Worm (Caenorhabditis elegans) whole organism, young adult: ENCODE measurements around the gene pcn-1.

ENCODE experiments used
- B0019.2 ChIP-seq: fragments of 200-800 bp; sonication (Bioruptor generic); conservative IDR thresholded peaks from 2 replicates; pipeline ENCODE4 v1.3.6; 2022; ENCODE audit warnings: missing genetic modification reagents, missing genetic modification characterization, missing compliant biosample characterization
- C06A6.2 ChIP-seq: fragments of 200-800 bp; sonication (Bioruptor generic); conservative IDR thresholded peaks from 2 replicates; pipeline ENCODE4 v1.3.6; 2022; ENCODE audit warnings: missing genetic modification characterization, missing compliant biosample characterization
- D2030.7 ChIP-seq: fragments of 200-800 bp; sonication (Bioruptor generic); IDR thresholded peaks from 2 replicates; pipeline ENCODE4 v1.3.6; 2022; ENCODE audit warnings: missing genetic modification reagents, missing genetic modification characterization, missing compliant biosample characterization
- F10E7.11 ChIP-seq: sonication (generic microtip); optimal IDR thresholded peaks from 2 replicates; lab custom pipeline; 2017; ENCODE audit warnings: mild to moderate bottlenecking, missing genetic modification characterization, moderate library complexity, missing compliant biosample characterization
- F33H1.4 ChIP-seq: fragments of 200-800 bp; sonication (Bioruptor generic); IDR thresholded peaks from 2 replicates; pipeline ENCODE4 v1.3.6; 2022; ENCODE audit warnings: missing genetic modification reagents, missing genetic modification characterization, missing compliant biosample characterization
- K12H6.12 ChIP-seq: fragments of 200-800 bp; sonication (Bioruptor generic); optimal IDR thresholded peaks from 2 replicates; lab custom pipeline; 2018; ENCODE audit warnings: mild to moderate bottlenecking, missing genetic modification characterization, missing compliant biosample characterization
- T26A5.8 ChIP-seq: sonication (generic microtip); optimal IDR thresholded peaks from 2 replicates; lab custom pipeline; 2016; ENCODE audit warnings: missing genetic modification characterization, missing compliant biosample characterization
- Y53G8AR.9 ChIP-seq: fragments of 200-800 bp; sonication (Bioruptor generic); conservative IDR thresholded peaks from 2 replicates; pipeline ENCODE4 v1.3.6; 2022; ENCODE audit warnings: missing genetic modification reagents, missing genetic modification characterization, missing compliant biosample characterization
- Y79H2A.3 ChIP-seq: fragments of 200-800 bp; sonication (Bioruptor generic); conservative IDR thresholded peaks from 2 replicates; pipeline ENCODE4 v1.3.6; 2022; ENCODE audit warnings: missing genetic modification reagents, missing genetic modification characterization, missing compliant biosample characterization
- ZK185.1 ChIP-seq: sonication (generic microtip); optimal IDR thresholded peaks from 2 replicates; lab custom pipeline; 2016; ENCODE audit warnings: mild to moderate bottlenecking, missing genetic modification characterization, missing compliant biosample characterization; ENCODE audit not compliant: poor library complexity, severe bottlenecking
- attf-3 ChIP-seq: fragments of 200-800 bp; sonication (Bioruptor generic); conservative IDR thresholded peaks from 2 replicates; pipeline ENCODE4 v1.3.6; 2022; ENCODE audit warnings: missing genetic modification reagents, missing genetic modification characterization, missing compliant biosample characterization
- attf-6 ChIP-seq: fragments of 200-800 bp; sonication (Bioruptor generic); IDR thresholded peaks from 2 replicates; pipeline ENCODE4 v1.3.6; 2022; ENCODE audit warnings: missing genetic modification reagents, missing genetic modification characterization, missing compliant biosample characterization
- ceh-100 ChIP-seq: fragments of 200-800 bp; sonication (Bioruptor generic); IDR thresholded peaks from 2 replicates; pipeline ENCODE4 v1.3.6; 2022; ENCODE audit warnings: missing genetic modification reagents, missing genetic modification characterization, missing compliant biosample characterization
- ceh-79 ChIP-seq: sonication (generic microtip); optimal IDR thresholded peaks from 2 replicates; lab custom pipeline; 2017; ENCODE audit warnings: mild to moderate bottlenecking, missing genetic modification characterization, missing compliant biosample characterization
- ceh-91 ChIP-seq: fragments of 200-800 bp; sonication (Bioruptor generic); IDR thresholded peaks from 2 replicates; pipeline ENCODE4 v1.3.6; 2022; ENCODE audit warnings: missing genetic modification reagents, missing genetic modification characterization, missing compliant biosample characterization
- efl-1 ChIP-seq: fragments of 150-350 bp; optimal IDR thresholded peaks from 2 replicates; lab custom pipeline; 2014; ENCODE audit warnings: missing biosample characterization, missing genetic modification reagents, missing genetic modification characterization
- egrh-3 ChIP-seq: fragments of 200-800 bp; sonication (Bioruptor generic); IDR thresholded peaks from 2 replicates; pipeline ENCODE4 v1.3.6; 2022; ENCODE audit warnings: missing genetic modification reagents, missing genetic modification characterization, missing compliant biosample characterization
- him-1 ChIP-seq: sonication (generic microtip); optimal IDR thresholded peaks from 2 replicates; lab custom pipeline; 2016; ENCODE audit warnings: missing genotype, missing genetic modification reagents, missing genetic modification characterization, missing compliant biosample characterization
- hlh-26 ChIP-seq: fragments of 200-800 bp; sonication (Bioruptor generic); conservative IDR thresholded peaks from 2 replicates; pipeline ENCODE4 v1.3.6; 2022; ENCODE audit warnings: missing genetic modification reagents, missing genetic modification characterization, missing compliant biosample characterization
- lag-1 ChIP-seq: fragments of 200-800 bp; sonication (Bioruptor generic); IDR thresholded peaks from 2 replicates; pipeline ENCODE4 v1.3.6; 2022; ENCODE audit warnings: missing genetic modification reagents, missing genetic modification characterization, missing compliant biosample characterization
- lin-40 ChIP-seq: sonication (generic microtip); optimal IDR thresholded peaks from 2 replicates; lab custom pipeline; 2016; ENCODE audit warnings: missing genetic modification characterization, mild to moderate bottlenecking, missing compliant biosample characterization, missing genotype, missing genetic modification reagents
- madf-3 ChIP-seq: fragments of 200-800 bp; sonication (Bioruptor generic); IDR thresholded peaks from 2 replicates; pipeline ENCODE4 v1.3.6; 2022; ENCODE audit warnings: missing genetic modification reagents, missing genetic modification characterization, missing compliant biosample characterization
- madf-8 ChIP-seq: fragments of 200-800 bp; sonication (Bioruptor generic); conservative IDR thresholded peaks from 2 replicates; pipeline ENCODE4 v1.3.6; 2022; ENCODE audit warnings: missing genetic modification reagents, missing genetic modification characterization, missing compliant biosample characterization
- mes-4 ChIP-seq: sonication (generic microtip); optimal IDR thresholded peaks from 2 replicates; lab custom pipeline; 2016; ENCODE audit warnings: missing genotype, missing genetic modification characterization, missing compliant biosample characterization
- nhr-27 ChIP-seq: fragments of 200-800 bp; sonication (Bioruptor generic); optimal IDR thresholded peaks from 2 replicates; lab custom pipeline; 2018; ENCODE audit warnings: mild to moderate bottlenecking, missing genetic modification characterization, moderate library complexity, missing compliant biosample characterization
- nhr-80 ChIP-seq: sonication (generic microtip); optimal IDR thresholded peaks from 2 replicates; lab custom pipeline; 2016; ENCODE audit warnings: missing genetic modification characterization, missing compliant biosample characterization
- nhr-90 ChIP-seq: sonication (generic microtip); optimal IDR thresholded peaks from 2 replicates; lab custom pipeline; 2016; ENCODE audit warnings: missing genotype, mild to moderate bottlenecking, missing genetic modification characterization, missing compliant biosample characterization
- rec-8 ChIP-seq, 2 experiments: sonication (generic microtip); optimal IDR thresholded peaks; 2 replicates each; lab custom pipeline; 2016; ENCODE audit warnings: mild to moderate bottlenecking in 2 of 2, missing genetic modification characterization in 2 of 2, missing genetic modification reagents in 2 of 2, missing genotype in 2 of 2, missing biosample characterization in 1 of 2, missing compliant biosample characterization in 1 of 2, moderate library complexity in 1 of 2
- repo-1 ChIP-seq: sonication (generic microtip); optimal IDR thresholded peaks from 2 replicates; lab custom pipeline; 2017; ENCODE audit warnings: mild to moderate bottlenecking, missing genetic modification characterization, missing compliant biosample characterization
- snpc-1.1 ChIP-seq: sonication (generic microtip); optimal IDR thresholded peaks from 2 replicates; lab custom pipeline; 2017; ENCODE audit warnings: missing genetic modification characterization, mild to moderate bottlenecking, missing compliant biosample characterization, antibody characterized with exemption, moderate library complexity, missing genotype, missing genetic modification reagents; ENCODE audit not compliant: insufficient read depth
- unc-130 ChIP-seq: sonication (generic microtip); optimal IDR thresholded peaks from 2 replicates; lab custom pipeline; 2016; ENCODE audit warnings: missing genetic modification reagents, missing genetic modification characterization, missing compliant biosample characterization
- zfh-2 ChIP-seq: fragments of 200-800 bp; sonication (Bioruptor generic); conservative IDR thresholded peaks from 2 replicates; pipeline ENCODE4 v1.3.6; 2022; ENCODE audit warnings: missing genetic modification reagents, missing genetic modification characterization, missing compliant biosample characterization
- ztf-22 ChIP-seq: fragments of 200-800 bp; sonication (Bioruptor generic); optimal IDR thresholded peaks from 2 replicates; lab custom pipeline; 2018; ENCODE audit warnings: mild to moderate bottlenecking, missing genetic modification characterization, moderate library complexity, missing compliant biosample characterization
- ztf-3 ChIP-seq: fragments of 200-800 bp; sonication (Bioruptor generic); optimal IDR thresholded peaks from 2 replicates; lab custom pipeline; 2018; ENCODE audit warnings: mild to moderate bottlenecking, missing genetic modification characterization, missing compliant biosample characterization

Gene pcn-1

ce11 chrIV:4063573-4063972 is 14.3 kb upstream of the pcn-1 start, which contains the start of gene ilys-6:
ilys-6 (minus strand) TSS chrIV:4063673.
- TF ChIP-seq mes-4, result no peak
- no peak for TF ChIP-seq ZK185.1
- no peak for TF ChIP-seq nhr-80 (tag; lab: Kevin White, UChicago)
- TF ChIP-seq F33H1.4, result no peak
- TF ChIP-seq snpc-1.1 (tag; lab: Kevin White, UChicago), result no peak
- no peak for TF ChIP-seq madf-8 (GFP tag; lab: Robert Waterston, UW)
- no peak for TF ChIP-seq K12H6.12 (tag; lab: Kevin White, UChicago)
- no peak for TF ChIP-seq rec-8 (tag; optimal IDR thresholded peaks at IDR 0.05; lab: Kevin White, UChicago)
- TF ChIP-seq, all 124 proteins: peak for 0

- no peak for TF ChIP-seq D2030.7 (GFP tag; lab: Robert Waterston, UW)
- no peak for TF ChIP-seq B0019.2 (GFP tag; lab: Robert Waterston, UW)
- TF ChIP-seq repo-1, result no peak
- TF ChIP-seq unc-130 (GFP tag; lab: Kevin White, UChicago), result no peak
- TF ChIP-seq Y53G8AR.9, result no peak
- TF ChIP-seq ZK185.1, result no peak
Observed at ce11 chrIV:4055297-4055696, 6.0 kb upstream of the pcn-1 start.

ce11 chrIV:4053405-4053804 is 4.2 kb upstream of the pcn-1 start:
- TF ChIP-seq attf-3 (GFP tag; lab: Robert Waterston, UW) (no peak), nhr-80 (tag; lab: Kevin White, UChicago) (peak; percentile 11), nhr-27 (tag; lab: Kevin White, UChicago) (no peak)

- TF ChIP-seq C06A6.2 (GFP tag; lab: Robert Waterston, UW) (no peak), madf-3 (GFP tag; lab: Robert Waterston, UW) (no peak), Y79H2A.3 (no peak), mes-4 (no peak), efl-1 (GFP tag; lab: Kevin White, UChicago) (no peak), T26A5.8 (tag; lab: Kevin White, UChicago) (no peak)
Observed at ce11 chrIV:4052274-4052673, 3.0 kb upstream of the pcn-1 start.

- TF ChIP-seq ceh-100 (GFP tag; lab: Robert Waterston, UW), result no peak
- no peak for TF ChIP-seq zfh-2 (GFP tag; lab: Robert Waterston, UW)
- TF ChIP-seq madf-8 (GFP tag; lab: Robert Waterston, UW), result no peak
- TF ChIP-seq lag-1 (GFP tag; lab: Robert Waterston, UW), result no peak
- no peak for TF ChIP-seq hlh-26 (GFP tag; lab: Robert Waterston, UW)
- no peak for TF ChIP-seq lin-40 (tag; lab: Kevin White, UChicago)
- TF ChIP-seq ztf-3 (GFP tag; lab: Kevin White, UChicago), result no peak
- no peak for TF ChIP-seq attf-6 (GFP tag; lab: Robert Waterston, UW)
- TF ChIP-seq him-1, result no peak
- no peak for TF ChIP-seq ztf-22 (GFP tag; lab: Kevin White, UChicago)
- no peak for TF ChIP-seq F10E7.11
- no peak for TF ChIP-seq ceh-91 (GFP tag; lab: Robert Waterston, UW)
- no peak for TF ChIP-seq repo-1
- TF ChIP-seq ceh-79 (tag; lab: Kevin White, UChicago), result no peak
- TF ChIP-seq egrh-3, result no peak
- no peak for TF ChIP-seq nhr-90 (tag; lab: Kevin White, UChicago)
Observed at ce11 chrIV:4051539-4051938, 2.3 kb upstream of the pcn-1 start, which contains the start of gene wrt-5. wrt-5 (minus strand) TSS chrIV:4051639.
